Worm (Caenorhabditis elegans) whole organism, L1 larva: ENCODE data around the gene egrh-3.

Source experiments
- alr-1 ChIP-seq: fragments of 200-800 bp; sonication (Bioruptor generic); optimal IDR thresholded peaks from 2 replicates; lab custom pipeline; 2018; ENCODE audit warnings: borderline replicate concordance, mild to moderate bottlenecking, missing genetic modification characterization, missing compliant biosample characterization
- aly-2 ChIP-seq: fragments of 150-350 bp; optimal IDR thresholded peaks from 2 replicates; lab custom pipeline; 2014; ENCODE audit warnings: missing biosample characterization, missing genetic modification characterization
- ama-1 ChIP-seq: fragments of 150-350 bp; optimal IDR thresholded peaks from 2 replicates; lab custom pipeline; 2014
- elt-3 ChIP-seq, 6 experiments: fragments of 150-350 bp in 1 of 6; sonication (generic microtip); optimal IDR thresholded peaks; 2 replicates each; lab custom pipeline; 2017 to 2018; ENCODE audit warnings: missing biosample characterization in 6 of 6, missing genetic modification characterization in 6 of 6, inconsistent platforms in 1 of 6
- ets-5 ChIP-seq: fragments of 200-800 bp; sonication (Bioruptor generic); IDR thresholded peaks from 2 replicates; pipeline ENCODE4 v1.3.6; 2022; ENCODE audit warnings: missing genetic modification characterization, missing compliant biosample characterization
- fos-1 ChIP-seq: fragments of 150-350 bp; optimal IDR thresholded peaks from 2 replicates; lab custom pipeline; 2014; ENCODE audit warnings: missing biosample characterization, missing genetic modification characterization
- lin-13 ChIP-seq: fragments of 150-350 bp; optimal IDR thresholded peaks from 2 replicates; lab custom pipeline; 2014; ENCODE audit warnings: missing biosample characterization, missing genetic modification reagents, missing genetic modification characterization
- nhr-237 ChIP-seq: fragments of 150-350 bp; optimal IDR thresholded peaks from 2 replicates; lab custom pipeline; 2014; ENCODE audit warnings: missing biosample characterization, missing genetic modification characterization
- nhr-28 ChIP-seq: fragments of 150-350 bp; optimal IDR thresholded peaks from 2 replicates; lab custom pipeline; 2014; ENCODE audit warnings: missing biosample characterization, missing genetic modification characterization
- pag-3 ChIP-seq: sonication (generic microtip); optimal IDR thresholded peaks from 2 replicates; lab custom pipeline; 2017; ENCODE audit warnings: missing genetic modification characterization, mild to moderate bottlenecking, missing compliant biosample characterization, antibody characterized with exemption, borderline replicate concordance; ENCODE audit not compliant: insufficient read depth
- snu-23 ChIP-seq: sonication (generic microtip); optimal IDR thresholded peaks from 2 replicates; lab custom pipeline; 2016; ENCODE audit warnings: missing genetic modification characterization, missing compliant biosample characterization
- sup-37 ChIP-seq: fragments of 200-800 bp; sonication (Bioruptor generic); optimal IDR thresholded peaks from 2 replicates; lab custom pipeline; 2018; ENCODE audit warnings: mild to moderate bottlenecking, missing genetic modification characterization, missing compliant biosample characterization
- ztf-11 ChIP-seq, 2 experiments: sonication (generic microtip); optimal IDR thresholded peaks; 2 replicates each; lab custom pipeline; 2016 to 2017; ENCODE audit warnings: missing genetic modification characterization in 2 of 2, missing biosample characterization in 1 of 2, missing compliant biosample characterization in 1 of 2

- no peak for TF ChIP-seq ets-5 (GFP tag; lab: Robert Waterston, UW)
- TF ChIP-seq snu-23 (GFP tag; lab: Kevin White, UChicago), result no peak
- TF ChIP-seq nhr-28 (tag; lab: Kevin White, UChicago), result no peak
- no peak for TF ChIP-seq alr-1 (tag; lab: Kevin White, UChicago)
- no peak for TF ChIP-seq ztf-11 (tag; optimal IDR thresholded peaks at IDR 0.05; lab: Kevin White, UChicago)
- no peak for TF ChIP-seq nhr-237 (tag; lab: Kevin White, UChicago)
- TF ChIP-seq sup-37 (GFP tag; lab: Kevin White, UChicago), result no peak
- TF ChIP-seq ama-1, result no peak
- no peak for TF ChIP-seq pag-3 (tag; lab: Kevin White, UChicago)
- no peak for TF ChIP-seq fos-1 (tag; lab: Kevin White, UChicago)
- no peak for TF ChIP-seq aly-2 (tag; lab: Kevin White, UChicago)
- TF ChIP-seq elt-3 (tag; optimal IDR thresholded peaks at IDR 0.05; lab: Kevin White, UChicago), result no peak
- no peak for TF ChIP-seq lin-13
These were observed 21.8 kb upstream of the egrh-3 start, which contains the start of gene Y94H6A.10 for ce11 chrIV:2710203-2710935.
